Worm (Caenorhabditis elegans) whole organism, young adult: ENCODE results near the gene nfki-1.

ENCODE experiments used
- B0019.2 ChIP-seq: fragments of 200-800 bp; sonication (Bioruptor generic); conservative IDR thresholded peaks from 2 replicates; pipeline ENCODE4 v1.3.6; 2022; ENCODE audit warnings: missing genetic modification reagents, missing genetic modification characterization, missing compliant biosample characterization
- B0035.1 ChIP-seq: sonication (generic microtip); optimal IDR thresholded peaks from 2 replicates; lab custom pipeline; 2016; ENCODE audit warnings: missing genetic modification characterization, mild to moderate bottlenecking, missing compliant biosample characterization, missing genotype, missing genetic modification reagents
- B0261.1 ChIP-seq: sonication (generic microtip); optimal IDR thresholded peaks from 2 replicates; lab custom pipeline; 2016; ENCODE audit warnings: mild to moderate bottlenecking, missing genetic modification characterization, moderate library complexity, missing compliant biosample characterization
- B0336.3 ChIP-seq: fragments of 200-800 bp; sonication (Bioruptor generic); IDR thresholded peaks from 2 replicates; pipeline ENCODE4 v1.3.6; 2022; ENCODE audit warnings: missing genetic modification characterization, missing compliant biosample characterization
- F22D6.2 ChIP-seq: sonication (generic microtip); optimal IDR thresholded peaks from 2 replicates; lab custom pipeline; 2016; ENCODE audit warnings: mild to moderate bottlenecking, missing genetic modification characterization, missing compliant biosample characterization
- F37B4.10 ChIP-seq: fragments of 200-800 bp; sonication (Bioruptor generic); IDR thresholded peaks from 2 replicates; pipeline ENCODE4 v1.3.6; 2022; ENCODE audit warnings: missing genetic modification characterization, missing compliant biosample characterization
- F57C9.4 ChIP-seq: sonication (generic microtip); optimal IDR thresholded peaks from 2 replicates; lab custom pipeline; 2017; ENCODE audit warnings: mild to moderate bottlenecking, missing genetic modification characterization, missing compliant biosample characterization
- K12H6.12 ChIP-seq: fragments of 200-800 bp; sonication (Bioruptor generic); optimal IDR thresholded peaks from 2 replicates; lab custom pipeline; 2018; ENCODE audit warnings: mild to moderate bottlenecking, missing genetic modification characterization, missing compliant biosample characterization
- Y53F4B.3 ChIP-seq: fragments of 200-800 bp; sonication (Bioruptor generic); IDR thresholded peaks from 2 replicates; pipeline ENCODE4 v1.3.6; 2022; ENCODE audit warnings: missing genetic modification reagents, missing genetic modification characterization, missing compliant biosample characterization
- akir-1 ChIP-seq: fragments of 200-800 bp; sonication (Bioruptor generic); optimal IDR thresholded peaks from 2 replicates; lab custom pipeline; 2018; ENCODE audit warnings: mild to moderate bottlenecking, missing genetic modification characterization, moderate library complexity, missing compliant biosample characterization
- attf-5 ChIP-seq: fragments of 200-800 bp; sonication (Bioruptor generic); optimal IDR thresholded peaks from 2 replicates; lab custom pipeline; 2018; ENCODE audit warnings: mild to moderate bottlenecking, missing genetic modification characterization, missing compliant biosample characterization
- cebp-1 ChIP-seq, 2 experiments: fragments of 200-800 bp in 1 of 2; sonication (Bioruptor generic) in 1 of 2; sonication (generic microtip) in 1 of 2; IDR thresholded peaks in 1 of 2; optimal IDR thresholded peaks in 1 of 2; 2 replicates each; pipeline versions ENCODE4 v1.3.6 to Lab custom; 2017 to 2022; ENCODE audit warnings: missing compliant biosample characterization in 2 of 2, missing genetic modification characterization in 2 of 2, mild to moderate bottlenecking in 1 of 2, missing genetic modification reagents in 1 of 2, moderate library complexity in 1 of 2
- ceh-58 ChIP-seq: fragments of 200-800 bp; sonication (Bioruptor generic); IDR thresholded peaks from 2 replicates; pipeline ENCODE4 v1.3.6; 2022; ENCODE audit warnings: missing genetic modification characterization, missing compliant biosample characterization
- chd-7 ChIP-seq: sonication (generic microtip); optimal IDR thresholded peaks from 2 replicates; lab custom pipeline; 2016; ENCODE audit warnings: mild to moderate bottlenecking, missing genetic modification characterization, moderate library complexity, missing compliant biosample characterization
- die-1 ChIP-seq: sonication (generic microtip); optimal IDR thresholded peaks from 2 replicates; lab custom pipeline; 2016; ENCODE audit warnings: missing genotype, mild to moderate bottlenecking, missing genetic modification characterization, missing compliant biosample characterization
- dox-1 ChIP-seq: fragments of 200-800 bp; sonication (Bioruptor generic); IDR thresholded peaks from 2 replicates; pipeline ENCODE4 v1.3.6; 2022; ENCODE audit warnings: missing genetic modification reagents, missing genetic modification characterization, missing compliant biosample characterization
- efl-1 ChIP-seq: fragments of 150-350 bp; optimal IDR thresholded peaks from 2 replicates; lab custom pipeline; 2014; ENCODE audit warnings: missing biosample characterization, missing genetic modification reagents, missing genetic modification characterization
- egl-18 ChIP-seq: fragments of 200-800 bp; sonication (Bioruptor generic); IDR thresholded peaks from 2 replicates; pipeline ENCODE4 v1.3.6; 2022; ENCODE audit warnings: missing genetic modification reagents, missing genetic modification characterization, missing compliant biosample characterization
- egrh-3 ChIP-seq: fragments of 200-800 bp; sonication (Bioruptor generic); IDR thresholded peaks from 2 replicates; pipeline ENCODE4 v1.3.6; 2022; ENCODE audit warnings: missing genetic modification reagents, missing genetic modification characterization, missing compliant biosample characterization
- ekl-4 ChIP-seq: fragments of 200-800 bp; sonication (Bioruptor generic); IDR thresholded peaks from 2 replicates; pipeline ENCODE4 v1.3.6; 2022; ENCODE audit warnings: missing genetic modification reagents, missing genetic modification characterization, missing compliant biosample characterization
- ets-4 ChIP-seq: fragments of 200-800 bp; sonication (Bioruptor generic); optimal IDR thresholded peaks from 2 replicates; lab custom pipeline; 2018; ENCODE audit warnings: mild to moderate bottlenecking, missing genetic modification characterization, missing compliant biosample characterization
- gei-17 ChIP-seq: fragments of 200-800 bp; sonication (Bioruptor generic); optimal IDR thresholded peaks from 2 replicates; lab custom pipeline; 2018; ENCODE audit warnings: mild to moderate bottlenecking, missing genetic modification characterization, missing compliant biosample characterization
- hlh-12 ChIP-seq: sonication (generic microtip); optimal IDR thresholded peaks from 2 replicates; lab custom pipeline; 2016; ENCODE audit warnings: missing genetic modification characterization, missing compliant biosample characterization
- hmg-20 ChIP-seq: fragments of 200-800 bp; sonication (Bioruptor generic); IDR thresholded peaks from 2 replicates; pipeline ENCODE4 v1.3.6; 2022; ENCODE audit warnings: missing genetic modification reagents, missing genetic modification characterization, missing compliant biosample characterization
- lag-1 ChIP-seq: fragments of 200-800 bp; sonication (Bioruptor generic); IDR thresholded peaks from 2 replicates; pipeline ENCODE4 v1.3.6; 2022; ENCODE audit warnings: missing genetic modification reagents, missing genetic modification characterization, missing compliant biosample characterization
- let-526 ChIP-seq: fragments of 200-800 bp; sonication (Bioruptor generic); IDR thresholded peaks from 2 replicates; pipeline ENCODE4 v1.3.6; 2022; ENCODE audit warnings: missing genetic modification reagents, missing genetic modification characterization, missing compliant biosample characterization
- let-607 ChIP-seq, 2 experiments: fragments of 200-800 bp in 1 of 2; sonication (Bioruptor generic) in 1 of 2; sonication (generic microtip) in 1 of 2; optimal IDR thresholded peaks; 2 replicates each; lab custom pipeline; 2016 to 2018; ENCODE audit warnings: mild to moderate bottlenecking in 2 of 2, missing compliant biosample characterization in 2 of 2, missing genetic modification characterization in 2 of 2, moderate library complexity in 2 of 2, missing genotype in 1 of 2
- lin-54 ChIP-seq: fragments of 200-800 bp; sonication (Bioruptor generic); optimal IDR thresholded peaks from 2 replicates; lab custom pipeline; 2018; ENCODE audit warnings: mild to moderate bottlenecking, missing genetic modification characterization, missing compliant biosample characterization
- lir-1 ChIP-seq: fragments of 200-800 bp; sonication (Bioruptor generic); conservative IDR thresholded peaks from 2 replicates; pipeline ENCODE4 v1.3.6; 2022; ENCODE audit warnings: missing genetic modification reagents, missing genetic modification characterization, missing compliant biosample characterization
- lsl-1 ChIP-seq: fragments of 200-800 bp; sonication (Bioruptor generic); optimal IDR thresholded peaks from 2 replicates; lab custom pipeline; 2018; ENCODE audit warnings: mild to moderate bottlenecking, missing genetic modification characterization, moderate library complexity, missing compliant biosample characterization
- madf-8 ChIP-seq: fragments of 200-800 bp; sonication (Bioruptor generic); conservative IDR thresholded peaks from 2 replicates; pipeline ENCODE4 v1.3.6; 2022; ENCODE audit warnings: missing genetic modification reagents, missing genetic modification characterization, missing compliant biosample characterization
- mcd-1 ChIP-seq: fragments of 200-800 bp; sonication (Bioruptor generic); IDR thresholded peaks from 2 replicates; pipeline ENCODE4 v1.3.6; 2022; ENCODE audit warnings: missing genetic modification reagents, missing genetic modification characterization, missing compliant biosample characterization
- mxl-1 ChIP-seq: sonication (generic microtip); optimal IDR thresholded peaks from 2 replicates; lab custom pipeline; 2016; ENCODE audit warnings: missing genetic modification characterization, missing compliant biosample characterization
- rcor-1 ChIP-seq: fragments of 200-800 bp; sonication (Bioruptor generic); IDR thresholded peaks from 2 replicates; pipeline ENCODE4 v1.3.6; 2022; ENCODE audit warnings: missing genetic modification reagents, missing genetic modification characterization, missing compliant biosample characterization
- rpc-1 ChIP-seq, 2 experiments: fragments of 150-350 bp in 1 of 2; sonication (generic microtip) in 1 of 2; optimal IDR thresholded peaks; 2 replicates each; lab custom pipeline; 2014 to 2018; ENCODE audit warnings: missing biosample characterization in 1 of 2, missing genetic modification characterization in 1 of 2, missing genetic modification reagents in 1 of 2, missing genotype in 1 of 2
- sdz-38 ChIP-seq: sonication (generic microtip); optimal IDR thresholded peaks from 2 replicates; lab custom pipeline; 2016; ENCODE audit warnings: missing genotype, missing genetic modification characterization, missing compliant biosample characterization
- snpc-1.3 ChIP-seq: sonication (generic microtip); optimal IDR thresholded peaks from 2 replicates; lab custom pipeline; 2017; ENCODE audit warnings: missing genetic modification characterization, mild to moderate bottlenecking, missing compliant biosample characterization, antibody characterized with exemption, moderate library complexity, missing genotype, missing genetic modification reagents; ENCODE audit not compliant: insufficient read depth
- tbx-9 ChIP-seq: sonication (generic microtip); optimal IDR thresholded peaks from 2 replicates; lab custom pipeline; 2016; ENCODE audit warnings: borderline replicate concordance, missing genetic modification characterization, inconsistent platforms, missing compliant biosample characterization
- zfh-2 ChIP-seq: fragments of 200-800 bp; sonication (Bioruptor generic); conservative IDR thresholded peaks from 2 replicates; pipeline ENCODE4 v1.3.6; 2022; ENCODE audit warnings: missing genetic modification reagents, missing genetic modification characterization, missing compliant biosample characterization
- ztf-6 ChIP-seq: fragments of 200-800 bp; sonication (Bioruptor generic); IDR thresholded peaks from 2 replicates; pipeline ENCODE4 v1.3.6; 2022; ENCODE audit warnings: missing genetic modification reagents, missing genetic modification characterization, missing compliant biosample characterization

nfki-1 gene

ce11 chrX:15354938-15355337 lies at the start of gene nfki-1:
nfki-1 (plus strand) TSS chrX:15355238.
- TF ChIP-seq akir-1 (no peak), B0261.1 (tag; lab: Kevin White, UChicago) (no peak), snpc-1.3 (tag; lab: Kevin White, UChicago) (no peak), egl-18 (no peak), mxl-1 (no peak), lin-54 (GFP tag; lab: Kevin White, UChicago) (no peak), efl-1 (GFP tag; lab: Kevin White, UChicago) (no peak), K12H6.12 (tag; lab: Kevin White, UChicago) (no peak), attf-5 (GFP tag; lab: Kevin White, UChicago) (no peak), hlh-12 (tag; lab: Kevin White, UChicago) (no peak), ztf-6 (GFP tag; lab: Robert Waterston, UW) (no peak), ceh-58 (GFP tag; lab: Robert Waterston, UW) (no peak), tbx-9 (tag; lab: Kevin White, UChicago) (no peak), F22D6.2 (no peak), lir-1 (no peak), madf-8 (GFP tag; lab: Robert Waterston, UW) (no peak), egrh-3 (no peak), B0019.2 (GFP tag; lab: Robert Waterston, UW) (no peak)

DNA sequence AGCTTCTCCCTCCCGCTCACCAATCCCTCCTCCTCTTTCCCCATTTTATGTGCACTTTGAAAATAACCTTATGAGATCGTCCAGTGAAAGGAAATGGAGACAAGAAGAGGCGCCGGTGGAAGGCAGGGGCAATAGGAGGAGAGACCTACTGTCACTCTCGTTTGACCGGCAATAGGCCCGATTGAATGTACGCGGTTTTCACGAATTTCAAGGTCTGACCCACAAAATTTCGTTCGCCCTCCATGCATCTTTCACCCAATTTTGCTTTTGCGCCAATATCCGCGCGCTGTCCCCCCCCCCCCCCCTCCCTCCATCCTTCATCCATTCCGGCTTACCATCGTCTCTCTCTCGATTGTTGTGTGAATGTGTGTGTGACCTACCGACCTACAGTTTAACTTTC lies 47.4 kb upstream of the nfki-1 start:
- TF ChIP-seq gei-17 (GFP tag; lab: Kevin White, UChicago) (no peak), egrh-3 (no peak), F57C9.4 (no peak), zfh-2 (GFP tag; lab: Robert Waterston, UW) (peak; percentile 65), let-526 (GFP tag; lab: Robert Waterston, UW) (no peak), ekl-4 (GFP tag; lab: Robert Waterston, UW) (no peak), B0035.1 (tag; lab: Kevin White, UChicago) (no peak)

DNA sequence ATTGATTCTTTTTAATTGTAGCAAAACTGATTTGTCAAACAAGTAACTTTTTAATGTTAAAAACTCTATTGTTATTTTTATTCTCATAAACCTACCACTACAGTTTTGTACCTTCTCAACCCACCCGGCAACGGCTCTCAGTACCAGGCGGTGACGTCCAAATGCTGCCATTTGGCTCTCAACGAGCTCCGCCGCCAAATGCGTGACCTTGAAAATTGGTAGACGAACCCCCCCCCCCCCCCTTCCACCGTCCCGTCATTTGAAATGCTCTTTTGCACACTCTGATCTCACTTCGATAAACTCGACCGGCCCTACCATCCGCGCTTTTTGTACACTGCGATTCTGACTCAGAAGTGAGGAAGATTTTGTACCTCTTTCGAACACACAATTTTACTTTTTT lies 46.4 kb upstream of the nfki-1 start:
- TF ChIP-seq B0336.3 = no peak
- peak; percentile 52; the same call in 1 of the 2 replicates for TF ChIP-seq zfh-2 (GFP tag; lab: Robert Waterston, UW)
- TF ChIP-seq, all 124 proteins: peak for 1

ce11 chrX:15309138-15309537 lies 45.9 kb upstream of the nfki-1 start, which contains the start of gene nhr-91:
nhr-91 (plus strand) TSS chrX:15309369.
- no peak for TF ChIP-seq sdz-38 (tag; lab: Kevin White, UChicago)
- no peak for TF ChIP-seq die-1 (tag; lab: Kevin White, UChicago)
- TF ChIP-seq cebp-1 (GFP tag; IDR thresholded peaks at IDR 0.05; lab: Robert Waterston, UW) = no peak
- TF ChIP-seq cebp-1 (tag; optimal IDR thresholded peaks at IDR 0.05; lab: Kevin White, UChicago) = no peak
- no peak for TF ChIP-seq rpc-1 (optimal IDR thresholded peaks at IDR 0.05; lab: Kevin White, UChicago)
- no peak for TF ChIP-seq rpc-1 (tag; optimal IDR thresholded peaks at IDR 0.05; lab: Kevin White, UChicago)
- no peak for TF ChIP-seq let-607 (tag; optimal IDR thresholded peaks at IDR 0.05; lab: Kevin White, UChicago)
- TF ChIP-seq egl-18 = no peak

DNA sequence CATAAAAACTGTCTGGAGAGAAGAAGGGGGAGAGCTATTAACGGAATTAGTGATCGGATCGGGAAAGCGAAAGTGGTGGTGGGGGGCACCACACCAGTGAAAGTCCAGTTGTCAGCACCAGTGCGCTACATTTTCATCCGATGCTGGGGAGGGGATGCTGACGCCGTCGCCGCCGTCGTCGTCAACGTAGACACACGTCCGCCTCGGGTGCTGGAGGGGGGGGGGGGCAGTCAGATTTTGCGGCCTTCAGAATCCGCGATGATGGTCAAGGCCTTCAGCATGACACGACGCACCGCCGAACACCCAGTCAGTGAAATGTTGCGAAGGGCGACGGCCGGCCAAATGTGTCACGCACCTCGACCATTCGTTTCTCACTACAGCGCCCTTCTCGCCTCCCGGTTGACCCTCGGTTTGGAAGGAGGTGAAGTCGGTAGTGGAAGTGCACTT lies 44.7 kb upstream of the nfki-1 start:
- no peak for TF ChIP-seq sdz-38 (tag; lab: Kevin White, UChicago)
- TF ChIP-seq rcor-1 = no peak
- no peak for TF ChIP-seq lag-1 (GFP tag; lab: Robert Waterston, UW)
- TF ChIP-seq mcd-1 (GFP tag; lab: Robert Waterston, UW) = 0 out of 2 replicates have a peak, but pooled peaks have one; percentile 15
- TF ChIP-seq hmg-20 (GFP tag; lab: Robert Waterston, UW) = peak; percentile 8; the same call in 1 of the 2 replicates
- TF ChIP-seq egrh-3 = peak; percentile 84; the same call in 1 of the 2 replicates
- TF ChIP-seq dox-1 (GFP tag; lab: Robert Waterston, UW) = 0 out of 2 replicates have a peak, but pooled peaks have one; percentile 17
- peak; percentile 34 for TF ChIP-seq chd-7 (tag; lab: Kevin White, UChicago)
- no peak for TF ChIP-seq ekl-4 (GFP tag; lab: Robert Waterston, UW)
- TF ChIP-seq F37B4.10 (GFP tag; lab: Robert Waterston, UW) = no peak
- TF ChIP-seq zfh-2 (GFP tag; lab: Robert Waterston, UW) = peak; percentile 97
- TF ChIP-seq Y53F4B.3 (GFP tag; lab: Robert Waterston, UW) = no peak
- no peak for TF ChIP-seq lsl-1 (GFP tag; lab: Kevin White, UChicago)
- no peak for TF ChIP-seq ets-4 (GFP tag; lab: Kevin White, UChicago)
